Worm (Caenorhabditis elegans): ENCODE measurements around the gene ubc-24.

DNA sequence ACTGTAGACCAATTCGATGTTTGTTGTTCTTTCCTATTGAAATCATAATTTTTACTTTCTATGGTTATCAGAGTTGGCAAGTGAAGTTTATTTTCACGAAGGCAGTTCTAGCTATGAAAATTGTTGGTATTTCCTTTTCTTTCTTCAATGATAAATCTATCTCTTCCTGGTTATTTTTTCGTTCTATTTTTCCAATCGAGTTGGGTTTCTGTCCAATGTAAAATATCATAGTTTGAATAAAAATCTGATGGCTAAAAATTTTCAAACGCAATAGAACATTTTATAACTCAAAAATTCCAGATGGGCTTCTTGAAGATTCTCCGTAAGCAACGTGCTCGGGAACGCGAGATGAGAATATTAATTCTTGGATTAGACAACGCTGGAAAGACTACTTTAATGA, 38.6 kb downstream of the ubc-24 start, which contains the start of gene evl-20:
- TF ChIP-seq nhr-77 (tag; optimal IDR thresholded peaks at IDR 0.05) (no peak), nhr-11 (tag; optimal IDR thresholded peaks at IDR 0.05) (no peak), unc-62 (GFP tag; optimal IDR thresholded peaks at IDR 0.05) (no peak)
